Worm (Caenorhabditis elegans): ENCODE measurements around the gene T02D1.4.

DNA sequence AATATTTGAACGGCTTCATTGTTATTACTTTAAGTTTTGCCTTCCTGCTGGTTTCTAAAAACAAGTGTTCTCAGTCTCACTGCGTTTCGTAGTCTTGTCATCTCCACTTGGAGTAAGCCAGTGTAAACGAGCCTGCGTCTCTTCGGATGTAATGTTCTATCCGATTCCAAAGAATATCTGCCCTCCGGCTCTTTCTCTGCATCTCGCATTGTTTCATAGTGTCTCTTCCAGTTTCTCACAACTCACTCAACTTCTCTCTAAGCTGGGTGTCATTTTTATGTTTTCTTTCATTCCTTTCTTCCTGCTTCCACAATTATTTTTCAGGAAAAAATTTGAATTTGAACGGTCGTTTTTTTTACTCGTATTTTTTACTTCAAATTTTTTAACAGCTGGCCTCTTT lies 27.4 kb downstream of the T02D1.4 start:
- TF ChIP-seq mxl-1 (tag; optimal IDR thresholded peaks at IDR 0.05), result no peak
- TF ChIP-seq hlh-12 (tag; optimal IDR thresholded peaks at IDR 0.05), result no peak
- no peak for TF ChIP-seq nfya-1 (tag; optimal IDR thresholded peaks at IDR 0.05; ENCODE audit: borderline replicate concordance, insufficient read depth)
- no peak for TF ChIP-seq mel-28 (tag; optimal IDR thresholded peaks at IDR 0.05; ENCODE audit: borderline replicate concordance)
- TF ChIP-seq snpc-4 (GFP tag; optimal IDR thresholded peaks at IDR 0.05), result no peak
- TF ChIP-seq snpc-4 (tag; optimal IDR thresholded peaks at IDR 0.05), result no peak
- no peak for TF ChIP-seq Y95B8A.8 (GFP tag; IDR thresholded peaks at IDR 0.05)
- TF ChIP-seq sptf-2 (GFP tag; optimal IDR thresholded peaks at IDR 0.05), result no peak
- TF ChIP-seq madf-10 (tag; optimal IDR thresholded peaks at IDR 0.05), result no peak
- no peak for TF ChIP-seq K12H6.12 (tag; optimal IDR thresholded peaks at IDR 0.05)
- TF ChIP-seq unc-62 (GFP tag; optimal IDR thresholded peaks at IDR 0.05), result no peak
- no peak for TF ChIP-seq Y56A3A.18 (GFP tag; IDR thresholded peaks at IDR 0.05)
- TF ChIP-seq dox-1 (GFP tag; IDR thresholded peaks at IDR 0.05), result no peak
- TF ChIP-seq atf-7 (tag; optimal IDR thresholded peaks at IDR 0.05), result no peak
